Fruit fly (Drosophila melanogaster) whole organism, wandering third instar larva: ENCODE results near the gene CG5681.

Experiments used
- CG9705 ChIP-seq: fragments of 200-800 bp; sonication (Bioruptor generic); optimal IDR thresholded peaks from 2 replicates; lab custom pipeline; 2018; ENCODE audit warnings: missing biosample characterization, mild to moderate bottlenecking, missing genetic modification characterization
- Myc ChIP-seq: fragments of >200 bp; optimal IDR thresholded peaks from 2 replicates; lab custom pipeline; 2017
- Sp1 ChIP-seq: fragments of 200-800 bp; sonication (Bioruptor generic); optimal IDR thresholded peaks from 3 replicates; lab custom pipeline; 2019; ENCODE audit warnings: missing biosample characterization, mild to moderate bottlenecking, missing genetic modification characterization, moderate library complexity
- dmrt93B ChIP-seq: fragments of 200-800 bp; sonication (Bioruptor generic); optimal IDR thresholded peaks from 2 replicates; lab custom pipeline; 2018; ENCODE audit warnings: missing biosample characterization, mild to moderate bottlenecking, missing genetic modification characterization
- fru ChIP-seq: fragments of 200-800 bp; sonication (Bioruptor generic); optimal IDR thresholded peaks from 3 replicates; lab custom pipeline; 2016; ENCODE audit warnings: missing biosample characterization, mild to moderate bottlenecking, missing genetic modification characterization
- pan ChIP-seq: fragments of >200 bp; optimal IDR thresholded peaks from 2 replicates; lab custom pipeline; 2017
- tai ChIP-seq: sonication (Bioruptor generic); optimal IDR thresholded peaks from 2 replicates; lab custom pipeline; 2016; ENCODE audit warnings: missing biosample characterization, missing genetic modification characterization
- usp ChIP-seq: fragments of >200 bp; optimal IDR thresholded peaks from 2 replicates; lab custom pipeline; 2017; ENCODE audit warnings: missing biosample characterization, missing genetic modification characterization

DNA sequence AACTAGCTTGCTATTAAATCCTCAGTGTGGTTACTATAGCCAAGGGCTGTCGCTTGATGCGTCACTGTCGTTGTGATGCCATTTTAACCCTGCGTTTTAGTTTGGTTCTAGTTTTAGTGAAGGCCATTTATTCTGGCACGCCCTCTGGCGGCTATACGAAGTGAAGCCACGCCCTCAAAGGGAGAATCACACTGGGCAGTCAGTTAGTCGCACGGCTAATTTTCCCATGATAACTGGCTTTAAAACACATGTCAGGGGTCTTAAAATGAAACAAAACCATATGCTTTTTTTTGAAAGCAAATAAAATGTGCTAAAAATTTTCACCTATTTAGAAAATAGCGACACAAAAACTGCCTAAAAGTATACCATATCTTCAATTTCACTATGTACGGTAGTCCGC, 46.5 kb downstream of the CG5681 start:
- no peak for TF ChIP-seq CG9705 (GFP tag; lab: Kevin White, UChicago)
- TF ChIP-seq dmrt93B (GFP tag; lab: Kevin White, UChicago): no peak
- no peak for TF ChIP-seq tai (GFP tag; lab: Kevin White, UChicago)
- TF ChIP-seq Myc: no peak
- no peak for TF ChIP-seq fru (GFP tag; lab: Kevin White, UChicago)
- TF ChIP-seq usp (GFP tag; lab: Kevin White, UChicago): no peak
- TF ChIP-seq Sp1: no peak
- no peak for TF ChIP-seq pan (lab: Kevin White, UChicago)
